Fruit fly (Drosophila melanogaster): ENCODE results near the gene CG43391.

Gene CG43391

dm6 chr3L:11580919-11581318 lies at the start of gene CG43391:
TSS of gene CG43391 (minus strand) at chr3L:11581019.
- TF ChIP-seq CG17801 (GFP tag; optimal IDR thresholded peaks at IDR 0.05; ENCODE audit: partially characterized antibody) = no peak

dm6 chr3L:11627819-11628483 lies 47.1 kb upstream of the CG43391 start, which contains the start of gene Apt1:
TSS of gene Apt1 (plus strand) at chr3L:11628037.
- peak; percentile 59 for TF ChIP-seq CG17801 (GFP tag; optimal IDR thresholded peaks at IDR 0.05; ENCODE audit: partially characterized antibody)

dm6 chr3L:11626229-11626826 lies 45.5 kb upstream of the CG43391 start, which contains the start of gene PCID2:
TSS of gene PCID2 (plus strand) at chr3L:11626441.
- TF ChIP-seq CG17801 (GFP tag; optimal IDR thresholded peaks at IDR 0.05; ENCODE audit: partially characterized antibody) = no peak

- TF ChIP-seq CG17801 (GFP tag; optimal IDR thresholded peaks at IDR 0.05; ENCODE audit: partially characterized antibody) = no peak
Measured at dm6 chr3L:11625634-11626175, 44.9 kb upstream of the CG43391 start, which contains the start of gene CG6083. TSS of gene CG6083 (minus strand) at chr3L:11626125.

dm6 chr3L:11624281-11624680 lies 43.5 kb upstream of the CG43391 start, which contains the start of gene Akr1B:
TSS of gene Akr1B (minus strand) at chr3L:11624381.
- no peak for TF ChIP-seq CG17801 (GFP tag; optimal IDR thresholded peaks at IDR 0.05; ENCODE audit: partially characterized antibody)

dm6 chr3L:11623245-11623883 lies 42.5 kb upstream of the CG43391 start:
- TF ChIP-seq CG17801 (GFP tag; optimal IDR thresholded peaks at IDR 0.05; ENCODE audit: partially characterized antibody) = peak; percentile 20

- no peak for TF ChIP-seq CG17801 (GFP tag; optimal IDR thresholded peaks at IDR 0.05; ENCODE audit: partially characterized antibody)
Measured at dm6 chr3L:11622750-11623149, 41.9 kb upstream of the CG43391 start.

- no peak for TF ChIP-seq CG17801 (GFP tag; optimal IDR thresholded peaks at IDR 0.05; ENCODE audit: partially characterized antibody)
Measured at dm6 chr3L:11620001-11620400, 39.2 kb upstream of the CG43391 start, which contains the start of gene Muc68Ca. TSS of gene Muc68Ca (minus strand) at chr3L:11620101.

- no peak for TF ChIP-seq CG17801 (GFP tag; optimal IDR thresholded peaks at IDR 0.05; ENCODE audit: partially characterized antibody)
Measured at dm6 chr3L:11609835-11610234, 29.0 kb upstream of the CG43391 start, which contains the start of gene CG42832. TSS of gene CG42832 (plus strand) at chr3L:11610135.

dm6 chr3L:11609153-11609809 lies 28.5 kb upstream of the CG43391 start, which contains the start of gene Duba:
TSS of gene Duba (minus strand) at chr3L:11609465.
- TF ChIP-seq CG17801 (GFP tag; optimal IDR thresholded peaks at IDR 0.05; ENCODE audit: partially characterized antibody) = no peak

- no peak for TF ChIP-seq CG17801 (GFP tag; optimal IDR thresholded peaks at IDR 0.05; ENCODE audit: partially characterized antibody)
Measured at dm6 chr3L:11604227-11604626, 23.4 kb upstream of the CG43391 start.

- TF ChIP-seq CG17801 (GFP tag; optimal IDR thresholded peaks at IDR 0.05; ENCODE audit: partially characterized antibody) = no peak
Measured at dm6 chr3L:11602040-11602439, 21.2 kb upstream of the CG43391 start.

dm6 chr3L:11601133-11601532 lies 20.3 kb upstream of the CG43391 start:
- TF ChIP-seq CG17801 (GFP tag; optimal IDR thresholded peaks at IDR 0.05; ENCODE audit: partially characterized antibody) = no peak

dm6 chr3L:11599965-11600420 lies 19.2 kb upstream of the CG43391 start, which contains the start of the genes CG14137 and CG46394:
TSS of gene CG14137 (minus strand) at chr3L:11600065.
TSS of gene CG46394 (plus strand) at chr3L:11600370.
- no peak for TF ChIP-seq CG17801 (GFP tag; optimal IDR thresholded peaks at IDR 0.05; ENCODE audit: partially characterized antibody)

dm6 chr3L:11599255-11599654 lies 18.4 kb upstream of the CG43391 start:
- TF ChIP-seq CG17801 (GFP tag; optimal IDR thresholded peaks at IDR 0.05; ENCODE audit: partially characterized antibody) = no peak
